Fruit fly (Drosophila melanogaster) whole organism, embryonic: ENCODE data around the gene Muted.
A peak's percentile ranks its signal among the peaks of the same experiment; 100 is the strongest.

ENCODE experiments used
- Ada2b ChIP-seq: fragments of 200-800 bp; sonication (Bioruptor generic); IDR thresholded peaks from 2 replicates; pipeline ENCODE4 v1.3.6; 2022; ENCODE audit warnings: missing biosample characterization, missing genetic modification characterization
- Antp ChIP-seq: fragments of 200-800 bp; sonication (Bioruptor generic); optimal IDR thresholded peaks from 3 replicates; lab custom pipeline; 2016; ENCODE audit warnings: missing biosample characterization, missing genetic modification characterization
- CG10147 ChIP-seq: fragments of 200-800 bp; sonication (Bioruptor generic); optimal IDR thresholded peaks from 2 replicates; lab custom pipeline; 2019; ENCODE audit warnings: missing biosample characterization, mild to moderate bottlenecking, missing genetic modification characterization, moderate library complexity
- CG12071 ChIP-seq: fragments of 200-800 bp; sonication (Bioruptor generic); optimal IDR thresholded peaks from 3 replicates; lab custom pipeline; 2018; ENCODE audit warnings: missing biosample characterization, mild to moderate bottlenecking, missing genetic modification characterization
- CG12219 ChIP-seq: fragments of 200-800 bp; sonication (Bioruptor generic); optimal IDR thresholded peaks from 3 replicates; lab custom pipeline; 2018; ENCODE audit warnings: missing biosample characterization, mild to moderate bottlenecking, missing genetic modification characterization
- CG12659 ChIP-seq: fragments of 200-800 bp; sonication (Bioruptor generic); optimal IDR thresholded peaks from 3 replicates; lab custom pipeline; 2017; ENCODE audit warnings: mild to moderate bottlenecking, missing biosample characterization, missing genetic modification reagents, missing genetic modification characterization
- CG12744 ChIP-seq: fragments of 200-800 bp; sonication (Bioruptor generic); optimal IDR thresholded peaks from 2 replicates; lab custom pipeline; 2016; ENCODE audit warnings: missing biosample characterization, missing genetic modification characterization
- CG14441 ChIP-seq: fragments of 200-800 bp; sonication (Bioruptor generic); IDR thresholded peaks from 2 replicates; pipeline ENCODE4 v1.3.6; 2022; ENCODE audit warnings: missing biosample characterization, missing genetic modification characterization
- CG15514 ChIP-seq: fragments of 200-800 bp; sonication (Bioruptor generic); optimal IDR thresholded peaks from 3 replicates; lab custom pipeline; 2017; ENCODE audit warnings: missing biosample characterization, missing genetic modification characterization, mild to moderate bottlenecking, moderate library complexity, missing genetic modification reagents
- CG15696 ChIP-seq: fragments of 200-800 bp; sonication (Bioruptor generic); optimal IDR thresholded peaks from 2 replicates; lab custom pipeline; 2019; ENCODE audit warnings: missing biosample characterization, mild to moderate bottlenecking, missing genetic modification characterization, moderate library complexity
- CG1603 ChIP-seq: fragments of 200-800 bp; sonication (Bioruptor generic); optimal IDR thresholded peaks from 2 replicates; lab custom pipeline; 2019; ENCODE audit warnings: missing biosample characterization, mild to moderate bottlenecking, missing genetic modification characterization, moderate library complexity
- CG17186 ChIP-seq: fragments of 200-800 bp; sonication (Bioruptor generic); optimal IDR thresholded peaks from 3 replicates; lab custom pipeline; 2017; ENCODE audit warnings: missing biosample characterization, missing genetic modification reagents, missing genetic modification characterization
- CG2678 ChIP-seq: fragments of 200-800 bp; sonication (Bioruptor generic); optimal IDR thresholded peaks from 3 replicates; lab custom pipeline; 2019; ENCODE audit warnings: missing biosample characterization, mild to moderate bottlenecking, missing genetic modification characterization, moderate library complexity
- CG2889 ChIP-seq: fragments of 200-800 bp; sonication (Bioruptor generic); IDR thresholded peaks from 3 replicates; pipeline ENCODE4 v1.3.6; 2022; ENCODE audit warnings: missing biosample characterization, missing genetic modification characterization
- CG30403 ChIP-seq: fragments of 200-800 bp; sonication (Bioruptor generic); optimal IDR thresholded peaks from 3 replicates; lab custom pipeline; 2016; ENCODE audit warnings: missing biosample characterization, missing genetic modification characterization
- CG32532 ChIP-seq: fragments of 200-800 bp; sonication (Bioruptor generic); IDR thresholded peaks from 2 replicates; pipeline ENCODE4 v1.3.6; 2022; ENCODE audit warnings: missing biosample characterization, missing genetic modification characterization
- CG3726 ChIP-seq: fragments of 200-800 bp; sonication (Bioruptor generic); IDR thresholded peaks from 3 replicates; pipeline ENCODE4, ENCODE4 v1.3.6; 2022; ENCODE audit warnings: missing biosample characterization, missing genetic modification characterization
- CG4820 ChIP-seq: fragments of 200-800 bp; sonication (Bioruptor generic); optimal IDR thresholded peaks from 3 replicates; lab custom pipeline; 2016; ENCODE audit warnings: missing biosample characterization, missing genetic modification characterization
- CG6765 ChIP-seq: fragments of 200-800 bp; sonication (Bioruptor generic); optimal IDR thresholded peaks from 3 replicates; lab custom pipeline; 2017; ENCODE audit warnings: missing biosample characterization, mild to moderate bottlenecking, missing genetic modification characterization
- CG7357 ChIP-seq: fragments of 200-800 bp; sonication (Bioruptor generic); IDR thresholded peaks from 3 replicates; pipeline ENCODE4 v1.3.6; 2022; ENCODE audit warnings: missing biosample characterization, missing genetic modification characterization
- HHEX ChIP-seq: fragments of 200-800 bp; sonication (Bioruptor generic); optimal IDR thresholded peaks from 3 replicates; lab custom pipeline; 2017; ENCODE audit warnings: missing biosample characterization, mild to moderate bottlenecking, missing genetic modification characterization, missing genetic modification reagents
- HmgZ ChIP-seq: fragments of 200-800 bp; sonication (Bioruptor generic); optimal IDR thresholded peaks from 2 replicates; lab custom pipeline; 2018; ENCODE audit warnings: missing biosample characterization, mild to moderate bottlenecking, missing genetic modification characterization
- Hmr ChIP-seq: fragments of 200-800 bp; sonication (Bioruptor generic); optimal IDR thresholded peaks from 3 replicates; lab custom pipeline; 2017; ENCODE audit warnings: mild to moderate bottlenecking, missing biosample characterization, missing genetic modification reagents, missing genetic modification characterization
- MBD-R2 ChIP-seq: fragments of 200-800 bp; sonication (Bioruptor generic); IDR thresholded peaks from 2 replicates; pipeline ENCODE4 v1.3.6; 2022; ENCODE audit warnings: missing biosample characterization, missing genetic modification characterization
- Max ChIP-seq: fragments of 200-800 bp; sonication (Bioruptor generic); optimal IDR thresholded peaks from 2 replicates; lab custom pipeline; 2016; ENCODE audit warnings: missing biosample characterization, mild to moderate bottlenecking, missing genetic modification characterization
- Med ChIP-seq: fragments of 200-800 bp; sonication (Bioruptor generic); peaks from one replicate; lab custom pipeline; 2016; ENCODE audit warnings: missing biosample characterization, missing genetic modification characterization, mild to moderate bottlenecking, inconsistent platforms, moderate library complexity
- Myb ChIP-seq: fragments of 200-800 bp; sonication (Bioruptor generic); optimal IDR thresholded peaks from 2 replicates; lab custom pipeline; 2016; ENCODE audit warnings: missing biosample characterization, missing genetic modification characterization
- NfI ChIP-seq: fragments of 200-800 bp; sonication (Bioruptor generic); optimal IDR thresholded peaks from 3 replicates; lab custom pipeline; 2018; ENCODE audit warnings: missing biosample characterization, mild to moderate bottlenecking, missing genetic modification characterization, moderate library complexity
- Six4 ChIP-seq: fragments of 200-800 bp; sonication (Bioruptor generic); optimal IDR thresholded peaks from 2 replicates; lab custom pipeline; 2016; ENCODE audit warnings: missing biosample characterization, missing genetic modification characterization
- amos ChIP-seq: fragments of 200-800 bp; sonication (Bioruptor generic); IDR thresholded peaks from 2 replicates; pipeline ENCODE4 v1.3.6; 2022; ENCODE audit warnings: missing biosample characterization, missing genetic modification characterization; ENCODE audit not compliant: partially characterized antibody
- bab2 ChIP-seq: fragments of 200-800 bp; sonication (Bioruptor generic); optimal IDR thresholded peaks from 2 replicates; lab custom pipeline; 2016; ENCODE audit warnings: missing biosample characterization, missing genetic modification characterization
- bcd ChIP-seq: fragments of 200-800 bp; sonication (Bioruptor generic); optimal IDR thresholded peaks from 2 replicates; lab custom pipeline; 2017; ENCODE audit warnings: missing biosample characterization, mild to moderate bottlenecking, missing genetic modification characterization
- bsh ChIP-seq, 2 experiments: fragments of 200-800 bp; sonication (Bioruptor generic); optimal IDR thresholded peaks; 2 replicates each; lab custom pipeline; 2017 to 2018; ENCODE audit warnings: mild to moderate bottlenecking in 2 of 2, missing biosample characterization in 2 of 2, missing genetic modification characterization in 2 of 2, moderate library complexity in 1 of 2
- dysf ChIP-seq: fragments of 200-800 bp; sonication (Bioruptor generic); IDR thresholded peaks from 3 replicates; pipeline ENCODE4 v1.3.6; 2022; ENCODE audit warnings: missing biosample characterization, missing genetic modification characterization
- eve ChIP-seq, 2 experiments: fragments of >200 bp; optimal IDR thresholded peaks; 2 replicates each; lab custom pipeline; 2017; ENCODE audit warnings: missing biosample characterization in 2 of 2, missing genetic modification characterization in 2 of 2
- eyg ChIP-seq: fragments of 200-800 bp; sonication (Bioruptor generic); optimal IDR thresholded peaks from 3 replicates; lab custom pipeline; 2016; ENCODE audit warnings: missing biosample characterization, missing genetic modification characterization
- fd64A ChIP-seq: fragments of 200-800 bp; sonication (Bioruptor generic); optimal IDR thresholded peaks from 3 replicates; lab custom pipeline; 2018; ENCODE audit warnings: missing biosample characterization, mild to moderate bottlenecking, missing genetic modification characterization
- kni ChIP-seq: fragments of 200-800 bp; sonication (Bioruptor generic); optimal IDR thresholded peaks from 3 replicates; lab custom pipeline; 2017; ENCODE audit warnings: mild to moderate bottlenecking, missing biosample characterization, missing genetic modification reagents, missing genetic modification characterization
- knrl ChIP-seq: fragments of 200-800 bp; sonication (Bioruptor generic); IDR thresholded peaks from 3 replicates; pipeline ENCODE4 v1.3.6; 2022; ENCODE audit warnings: missing biosample characterization, missing genetic modification characterization; ENCODE audit not compliant: partially characterized antibody
- lilli ChIP-seq: fragments of 200-800 bp; sonication (Bioruptor generic); optimal IDR thresholded peaks from 3 replicates; lab custom pipeline; 2016; ENCODE audit warnings: missing biosample characterization, missing genetic modification characterization
- luna ChIP-seq: fragments of 200-800 bp; sonication (Bioruptor generic); optimal IDR thresholded peaks from 2 replicates; lab custom pipeline; 2016; ENCODE audit warnings: missing biosample characterization, missing genetic modification characterization
- odd ChIP-seq: fragments of 200-800 bp; sonication (Bioruptor generic); optimal IDR thresholded peaks from 2 replicates; lab custom pipeline; 2017; ENCODE audit warnings: missing biosample characterization, mild to moderate bottlenecking, missing genetic modification characterization
- pho ChIP-seq: fragments of 200-800 bp; sonication (Bioruptor generic); optimal IDR thresholded peaks from 2 replicates; lab custom pipeline; 2016; ENCODE audit warnings: missing biosample characterization, missing genetic modification characterization
- phol ChIP-seq: fragments of 200-800 bp; sonication (Bioruptor generic); optimal IDR thresholded peaks from 3 replicates; lab custom pipeline; 2018; ENCODE audit warnings: missing biosample characterization, mild to moderate bottlenecking, missing genetic modification characterization, moderate library complexity
- pnt ChIP-seq: fragments of 200-800 bp; sonication (Bioruptor generic); optimal IDR thresholded peaks from 3 replicates; lab custom pipeline; 2016; ENCODE audit warnings: missing biosample characterization, missing genetic modification characterization
- slou ChIP-seq: fragments of 200-800 bp; sonication (Bioruptor generic); optimal IDR thresholded peaks from 3 replicates; lab custom pipeline; 2016; ENCODE audit warnings: missing biosample characterization, missing genetic modification characterization
- ttk ChIP-seq: fragments of 200-800 bp; sonication (Bioruptor generic); IDR thresholded peaks from 2 replicates; pipeline ENCODE4 v2.1.2; 2022; ENCODE audit warnings: missing biosample characterization, missing genetic modification characterization
- unpg ChIP-seq: fragments of 200-800 bp; sonication (Bioruptor generic); optimal IDR thresholded peaks from 3 replicates; lab custom pipeline; 2018; ENCODE audit warnings: missing biosample characterization, mild to moderate bottlenecking, missing genetic modification characterization, moderate library complexity
- zen2 ChIP-seq: fragments of 200-800 bp; sonication (Bioruptor generic); IDR thresholded peaks from 3 replicates; pipeline ENCODE4 v1.3.6; 2022; ENCODE audit warnings: missing biosample characterization, missing genetic modification characterization; ENCODE audit not compliant: partially characterized antibody
- zf30C ChIP-seq: fragments of 200-800 bp; sonication (Bioruptor generic); optimal IDR thresholded peaks from 3 replicates; lab custom pipeline; 2018; ENCODE audit warnings: missing biosample characterization, mild to moderate bottlenecking, missing genetic modification characterization

Gene Muted

dm6 chr3R:22358810-22359209, 3.6 kb upstream of the Muted start (continued):
- peak; percentile 81 for TF ChIP-seq CG2678
- peak; percentile 44 for TF ChIP-seq CG12219
- TF ChIP-seq dysf (GFP tag; lab: Robert Waterston, UW) = peak; percentile 82
- peak; percentile 89 for TF ChIP-seq CG15696 (tag; lab: Kevin White, UChicago)
- TF ChIP-seq bcd (GFP tag; lab: Kevin White, UChicago) = peak; percentile 62
- peak; percentile 34 for TF ChIP-seq CG12744 (GFP tag; lab: Kevin White, UChicago)
- peak; percentile 72 for TF ChIP-seq ttk (GFP tag; lab: Robert Waterston, UW)
- peak; percentile 76 for TF ChIP-seq Med (GFP tag; lab: Kevin White, UChicago)
- TF ChIP-seq CG12071 = peak; percentile 57
- peak; percentile 35; the same call in 1 of the 3 replicates for TF ChIP-seq CG7357
- peak; percentile 20 for TF ChIP-seq Antp (GFP tag; lab: Kevin White, UChicago)
- no peak for TF ChIP-seq CG6765 (GFP tag; lab: Kevin White, UChicago)
- peak; percentile 36 for TF ChIP-seq pnt (GFP tag; lab: Kevin White, UChicago)
- TF ChIP-seq Six4 (GFP tag; lab: Kevin White, UChicago) = peak; percentile 59
- TF ChIP-seq amos (GFP tag; lab: Robert Waterston, UW) = no peak
- peak; percentile 70 for TF ChIP-seq bab2 (GFP tag; lab: Kevin White, UChicago)
- peak; percentile 49; the same call in 1 of the 3 replicates for TF ChIP-seq CG2889 (GFP tag; lab: Robert Waterston, UW)
- peak; percentile 54 for TF ChIP-seq CG12659 (GFP tag; lab: Kevin White, UChicago)
- TF ChIP-seq CG10147 (GFP tag; lab: Kevin White, UChicago) = peak; percentile 40
- TF ChIP-seq CG1603 (tag; lab: Kevin White, UChicago) = peak; percentile 85
- TF ChIP-seq slou = no peak
- peak; percentile 73 for TF ChIP-seq CG32532 (GFP tag; lab: Robert Waterston, UW)
- peak; percentile 79 for TF ChIP-seq CG4820 (GFP tag; lab: Kevin White, UChicago)
- peak; percentile 67 for TF ChIP-seq phol
- peak; percentile 46 to 94 for TF ChIP-seq bsh (GFP tag; optimal IDR thresholded peaks at IDR 0.05; lab: Kevin White, UChicago)
- TF ChIP-seq CG17186 (GFP tag; lab: Kevin White, UChicago) = peak; percentile 54
- TF ChIP-seq MBD-R2 = peak; percentile 18; the same call in 1 of the 2 replicates
- peak; percentile 77 for TF ChIP-seq Max (GFP tag; lab: Kevin White, UChicago)
- TF ChIP-seq fd64A (GFP tag; lab: Kevin White, UChicago) = peak; percentile 86
- TF ChIP-seq unpg (GFP tag; lab: Kevin White, UChicago) = peak; percentile 69
- TF ChIP-seq odd (GFP tag; lab: Kevin White, UChicago) = peak; percentile 55
- peak; percentile 78 for TF ChIP-seq kni (GFP tag; lab: Kevin White, UChicago)
- peak; percentile 39 for TF ChIP-seq CG30403 (GFP tag; lab: Kevin White, UChicago)
- TF ChIP-seq lilli = peak; percentile 52
- TF ChIP-seq Hmr (GFP tag; lab: Kevin White, UChicago) = peak; percentile 32
- TF ChIP-seq eyg = peak; percentile 5
- TF ChIP-seq luna (GFP tag; lab: Kevin White, UChicago) = no peak
- peak; percentile 32 for TF ChIP-seq CG15514 (GFP tag; lab: Kevin White, UChicago)
- no peak for TF ChIP-seq zen2 (GFP tag; lab: Robert Waterston, UW)
- TF ChIP-seq knrl (GFP tag; lab: Robert Waterston, UW) = no peak
- TF ChIP-seq eve (GFP tag; optimal IDR thresholded peaks at IDR 0.05; lab: Kevin White, UChicago) = no peak
- peak; percentile 33 for TF ChIP-seq HmgZ
- peak; percentile 82 for TF ChIP-seq CG14441 (GFP tag; lab: Robert Waterston, UW)
- TF ChIP-seq zf30C (GFP tag; lab: Kevin White, UChicago) = no peak
- no peak for TF ChIP-seq Myb (GFP tag; lab: Kevin White, UChicago)
- no peak for TF ChIP-seq pho (GFP tag; lab: Kevin White, UChicago)
- 0 out of 3 replicates have a peak, but pooled peaks have one; percentile 50 for TF ChIP-seq CG3726 (GFP tag; lab: Robert Waterston, UW)
- TF ChIP-seq Ada2b (GFP tag; lab: Robert Waterston, UW) = peak; percentile 69
- peak; percentile 53 for TF ChIP-seq NfI (GFP tag; lab: Kevin White, UChicago)
- TF ChIP-seq HHEX (GFP tag; lab: Kevin White, UChicago) = peak; percentile 67
